Worm (Caenorhabditis elegans): ENCODE data around the gene T10H9.8.

- no peak for TF ChIP-seq ama-1 (optimal IDR thresholded peaks at IDR 0.05)
- TF ChIP-seq tra-4 (tag; optimal IDR thresholded peaks at IDR 0.05), result no peak
- TF ChIP-seq ets-7 (tag; optimal IDR thresholded peaks at IDR 0.05), result no peak
- no peak for TF ChIP-seq aly-1 (tag; optimal IDR thresholded peaks at IDR 0.05)
- no peak for TF ChIP-seq ceh-36 (tag; optimal IDR thresholded peaks at IDR 0.05)
- no peak for TF ChIP-seq hnd-1 (tag; optimal IDR thresholded peaks at IDR 0.05)
- no peak for TF ChIP-seq flt-1 (GFP tag; IDR thresholded peaks at IDR 0.05)
- no peak for TF ChIP-seq tbx-37 (GFP tag; conservative IDR thresholded peaks at IDR 0.05)
- TF ChIP-seq B0310.2 (tag; optimal IDR thresholded peaks at IDR 0.05), result no peak
- TF ChIP-seq hmg-4 (GFP tag; optimal IDR thresholded peaks at IDR 0.05), result no peak
- TF ChIP-seq scrt-1 (GFP tag; IDR thresholded peaks at IDR 0.05), result no peak
Measured at ce11 chrV:6683740-6684139, 31.6 kb downstream of the T10H9.8 start.
